Fruit fly (Drosophila melanogaster) whole organism, adult: ENCODE data around the gene CG13373.
"Not testable (repeated sequence)": the region's sequence is repeated elsewhere in the genome, so short reads cannot be mapped to it uniquely, and the experiment has no call there.

Experiments used
- CG11617 ChIP-seq: fragments of 200-800 bp; sonication (Bioruptor generic); optimal IDR thresholded peaks from 2 replicates; lab custom pipeline; 2017; ENCODE audit warnings: mild to moderate bottlenecking, missing biosample characterization, missing genetic modification reagents, missing genetic modification characterization
- CG12768 ChIP-seq: fragments of 200-800 bp; sonication (Bioruptor generic); optimal IDR thresholded peaks from 2 replicates; lab custom pipeline; 2017; ENCODE audit warnings: missing biosample characterization, missing genetic modification characterization, mild to moderate bottlenecking, moderate library complexity, missing genetic modification reagents
- CG14711 ChIP-seq: fragments of 200-800 bp; sonication (Bioruptor generic); optimal IDR thresholded peaks from 2 replicates; lab custom pipeline; 2018; ENCODE audit warnings: missing biosample characterization, mild to moderate bottlenecking, missing genetic modification characterization, moderate library complexity
- CG1620 ChIP-seq: fragments of 200-800 bp; sonication (Bioruptor generic); optimal IDR thresholded peaks from 2 replicates; lab custom pipeline; 2016; ENCODE audit warnings: missing biosample characterization, missing genetic modification characterization
- CG33017 ChIP-seq: fragments of 200-800 bp; sonication (Bioruptor generic); optimal IDR thresholded peaks from 2 replicates; lab custom pipeline; 2018; ENCODE audit warnings: missing biosample characterization, mild to moderate bottlenecking, missing genetic modification characterization, moderate library complexity
- CG5204 ChIP-seq: fragments of 200-800 bp; sonication (Bioruptor generic); optimal IDR thresholded peaks from 2 replicates; lab custom pipeline; 2016; ENCODE audit warnings: missing biosample characterization, missing genetic modification characterization
- CG7045 ChIP-seq: fragments of 200-800 bp; sonication (Bioruptor generic); optimal IDR thresholded peaks from 2 replicates; lab custom pipeline; 2017; ENCODE audit warnings: missing biosample characterization, mild to moderate bottlenecking, missing genetic modification characterization
- CG7101 ChIP-seq: fragments of 200-800 bp; sonication (Bioruptor generic); optimal IDR thresholded peaks from 2 replicates; lab custom pipeline; 2018; ENCODE audit warnings: missing biosample characterization, mild to moderate bottlenecking, missing genetic modification characterization, moderate library complexity
- Clk ChIP-seq: fragments of 200-800 bp; sonication (Bioruptor generic); optimal IDR thresholded peaks from 2 replicates; lab custom pipeline; 2017; ENCODE audit warnings: missing biosample characterization, missing genetic modification characterization
- Crg-1 ChIP-seq: fragments of 200-800 bp; sonication (Bioruptor generic); optimal IDR thresholded peaks from 2 replicates; lab custom pipeline; 2016; ENCODE audit warnings: missing biosample characterization, missing genetic modification characterization
- Hr96 ChIP-seq: fragments of 200-800 bp; sonication (Bioruptor generic); optimal IDR thresholded peaks from 2 replicates; lab custom pipeline; 2016; ENCODE audit warnings: missing biosample characterization, missing genetic modification characterization
- Mnt ChIP-seq: fragments of 200-800 bp; sonication (Bioruptor generic); optimal IDR thresholded peaks from 2 replicates; lab custom pipeline; 2016; ENCODE audit warnings: missing biosample characterization, mild to moderate bottlenecking, missing genetic modification characterization
- bab1 ChIP-seq: fragments of 200-800 bp; sonication (Bioruptor generic); optimal IDR thresholded peaks from 3 replicates; lab custom pipeline; 2019; ENCODE audit warnings: missing biosample characterization, mild to moderate bottlenecking, missing genetic modification characterization, moderate library complexity
- cic ChIP-seq: fragments of 200-800 bp; sonication (Bioruptor generic); optimal IDR thresholded peaks from 2 replicates; lab custom pipeline; 2017; ENCODE audit warnings: missing biosample characterization, mild to moderate bottlenecking, missing genetic modification characterization, moderate library complexity
- cnc ChIP-seq, 2 experiments: fragments of >200 bp; optimal IDR thresholded peaks; 2 replicates each; lab custom pipeline; 2017
- kay ChIP-seq: fragments of 200-800 bp; sonication (Bioruptor generic); peaks from one replicate; lab custom pipeline; 2016; ENCODE audit warnings: missing biosample characterization, missing genetic modification characterization, borderline replicate concordance
- ovo ChIP-seq: fragments of 200-800 bp; sonication (Bioruptor generic); optimal IDR thresholded peaks from 2 replicates; lab custom pipeline; 2016; ENCODE audit warnings: missing biosample characterization, missing genetic modification characterization
- pad ChIP-seq: fragments of 200-800 bp; sonication (Bioruptor generic); optimal IDR thresholded peaks from 3 replicates; lab custom pipeline; 2017; ENCODE audit warnings: missing biosample characterization, missing genetic modification characterization, mild to moderate bottlenecking, moderate library complexity, missing genetic modification reagents
- tj ChIP-seq: fragments of 200-800 bp; sonication (Bioruptor generic); optimal IDR thresholded peaks from 3 replicates; lab custom pipeline; 2017; ENCODE audit warnings: missing biosample characterization, mild to moderate bottlenecking, missing genetic modification characterization, moderate library complexity
- toe ChIP-seq: fragments of 200-800 bp; sonication (Bioruptor generic); optimal IDR thresholded peaks from 2 replicates; lab custom pipeline; 2016; ENCODE audit warnings: missing biosample characterization, missing genetic modification characterization

CG13373 gene

dm6 chrX:470626-471025, 6.2 kb upstream of the CG13373 start, which contains the start of gene CG32816:
TSS of gene CG32816 (minus strand) at chrX:470726.
- peak; percentile 55 for TF ChIP-seq ovo
- TF ChIP-seq CG12768 (GFP tag; lab: Kevin White, UChicago) = no peak

- TF ChIP-seq Mnt (GFP tag; lab: Kevin White, UChicago) = no peak
- TF ChIP-seq CG7101 = no peak
These were observed 2.0 kb downstream of the CG13373 start, which contains the start of gene CG32817 for dm6 chrX:478766-479165. TSS of gene CG32817 (plus strand) at chrX:479066.

- TF ChIP-seq Crg-1, CG11617, CG12768 (GFP tag; lab: Kevin White, UChicago): not testable (repeated sequence)
These were observed 4.9 kb downstream of the CG13373 start, which contains the start of gene CG3176 for dm6 chrX:481642-482041. TSS of gene CG3176 (plus strand) at chrX:481862.

dm6 chrX:487517-487957, 10.8 kb downstream of the CG13373 start, which contains the start of the genes CG18273 and CG3156:
TSS of gene CG18273 (minus strand) at chrX:487581.
TSS of gene CG3156 (plus strand) at chrX:487878.
- TF ChIP-seq CG33017 (tag; lab: Kevin White, UChicago) (no peak), CG7045 (GFP tag; lab: Kevin White, UChicago) (peak; percentile 1), CG1620 (GFP tag; lab: Kevin White, UChicago) (peak; percentile 21), CG11617 (GFP tag; lab: Kevin White, UChicago) (peak; percentile 62), CG14711 (peak; percentile 35), Hr96 (GFP tag; lab: Kevin White, UChicago) (no peak), ovo (peak; percentile 4), pad (GFP tag; lab: Kevin White, UChicago) (peak; percentile 15), Mnt (GFP tag; lab: Kevin White, UChicago) (peak; percentile 97), cnc (optimal IDR thresholded peaks at IDR 0.05; lab: Kevin White, UChicago) (no peak), tj (peak; percentile 6), kay (GFP tag; lab: Kevin White, UChicago) (no peak), toe (no peak), bab1 (peak; percentile 57), CG7101 (peak; percentile 48), CG12768 (GFP tag; lab: Kevin White, UChicago) (no peak)

- no peak for TF ChIP-seq CG1620 (GFP tag; lab: Kevin White, UChicago)
- no peak for TF ChIP-seq CG14711
- TF ChIP-seq CG7045 (GFP tag; lab: Kevin White, UChicago) = no peak
- peak; percentile 35 for TF ChIP-seq CG12768 (GFP tag; lab: Kevin White, UChicago)
- TF ChIP-seq CG11617 (GFP tag; lab: Kevin White, UChicago) = peak; percentile 11
- no peak for TF ChIP-seq cic (GFP tag; lab: Kevin White, UChicago)
- no peak for TF ChIP-seq CG7101
These were observed 16.0 kb downstream of the CG13373 start for dm6 chrX:492701-493299.

dm6 chrX:493445-494190, 16.8 kb downstream of the CG13373 start, which contains the start of gene CG17896:
TSS of gene CG17896 (minus strand) at chrX:493495.
- TF ChIP-seq Clk (GFP tag; lab: Kevin White, UChicago) (peak; percentile 80), CG1620 (GFP tag; lab: Kevin White, UChicago) (no peak), CG7045 (GFP tag; lab: Kevin White, UChicago) (peak; percentile 87), cnc (optimal IDR thresholded peaks at IDR 0.05; lab: Kevin White, UChicago) (no peak), CG11617 (GFP tag; lab: Kevin White, UChicago) (peak; percentile 89), Hr96 (GFP tag; lab: Kevin White, UChicago) (no peak), toe (peak; percentile 15), cic (GFP tag; lab: Kevin White, UChicago) (peak; percentile 91), CG14711 (peak; percentile 94), CG5204 (GFP tag; lab: Kevin White, UChicago) (no peak), bab1 (peak; percentile 96), pad (GFP tag; lab: Kevin White, UChicago) (peak; percentile 82), ovo (peak; percentile 99), kay (GFP tag; lab: Kevin White, UChicago) (no peak), Mnt (GFP tag; lab: Kevin White, UChicago) (peak; percentile 78), CG12768 (GFP tag; lab: Kevin White, UChicago) (peak; percentile 89), CG7101 (peak; percentile 96), Crg-1 (GFP tag; lab: Kevin White, UChicago) (peak; percentile 86), CG33017 (tag; lab: Kevin White, UChicago) (peak; percentile 96), tj (peak; percentile 92)

- TF ChIP-seq toe = no peak
These were observed 17.4 kb downstream of the CG13373 start for dm6 chrX:494191-494554.
